Worm (Caenorhabditis elegans): ENCODE data around the gene sur-7.

DNA sequence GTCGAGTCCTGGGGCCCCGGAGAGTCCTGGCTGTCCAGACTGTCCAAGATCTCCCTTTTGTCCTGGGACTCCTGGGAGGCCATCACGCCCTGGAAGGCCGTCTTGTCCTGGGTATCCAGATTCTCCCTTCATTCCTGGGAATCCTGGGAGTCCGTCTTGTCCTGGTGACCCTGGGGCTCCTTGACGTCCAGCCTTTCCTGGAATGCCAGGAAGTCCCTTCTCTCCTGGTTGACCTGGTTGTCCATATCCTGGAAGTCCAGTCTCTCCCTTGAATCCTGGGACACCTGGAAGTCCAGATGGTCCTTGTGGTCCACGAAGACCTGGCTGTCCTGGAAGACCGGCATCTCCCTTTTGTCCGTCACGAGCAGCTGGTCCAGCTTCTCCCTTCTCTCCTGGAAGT lies 6.7 kb downstream of the sur-7 start:
- TF ChIP-seq dao-5 (tag; optimal IDR thresholded peaks at IDR 0.05) (no peak), W03F9.2 (tag; optimal IDR thresholded peaks at IDR 0.05) (no peak), him-1 (tag; optimal IDR thresholded peaks at IDR 0.05) (no peak)

Data from whole organism, L4/young adult.